Fruit fly (Drosophila melanogaster): ENCODE measurements around the gene CG18558.

The CG18558 gene

DNA sequence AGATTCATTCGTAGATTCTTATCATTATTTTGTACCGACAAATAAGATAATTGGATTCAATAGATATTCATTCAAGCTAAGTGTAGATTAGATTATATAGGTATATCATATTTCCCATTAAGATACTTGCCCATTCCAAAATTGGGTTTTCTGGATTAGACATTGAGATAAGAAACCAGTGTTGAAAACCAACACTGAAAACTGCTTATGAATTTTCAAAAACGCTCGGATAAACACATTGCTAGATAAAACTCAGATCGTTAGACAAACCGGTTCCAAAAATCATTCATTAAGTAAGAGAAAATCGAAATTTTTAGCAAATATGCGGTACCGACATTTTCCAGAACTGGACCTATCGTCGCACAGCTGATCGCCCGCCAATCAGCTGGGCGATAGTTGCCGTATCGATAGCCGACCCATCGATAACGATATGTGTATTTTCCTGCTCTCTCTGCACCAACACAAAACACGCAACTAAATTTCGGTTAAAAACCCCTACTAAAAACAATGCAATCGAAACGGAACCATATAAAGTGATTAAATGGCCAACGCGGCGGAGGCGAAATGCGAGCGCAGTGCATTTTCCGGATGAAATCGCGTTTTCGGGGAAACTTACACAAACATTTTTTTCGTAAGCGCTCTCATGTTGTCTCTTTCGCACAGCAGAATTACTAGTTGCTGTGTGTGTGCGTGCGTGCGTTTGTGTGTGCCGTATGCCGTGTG is 41.4 kb upstream of the CG18558 start, which contains the start of the genes NTPase and lilli (continued):
- TF ChIP-seq salm (tag; optimal IDR thresholded peaks at IDR 0.05) (no peak), CG6791 (GFP tag; IDR thresholded peaks at IDR 0.05; ENCODE audit: partially characterized antibody) (peak; percentile 97), E2f1 (GFP tag; IDR thresholded peaks at IDR 0.05) (peak; percentile 48), lab (GFP tag; optimal IDR thresholded peaks at IDR 0.05) (peak; percentile 54), CoRest (tag; optimal IDR thresholded peaks at IDR 0.05) (peak; percentile 18), Hr78 (GFP tag; optimal IDR thresholded peaks at IDR 0.05) (no peak), CG4360 (GFP tag; IDR thresholded peaks at IDR 0.05) (no peak), gsb-n (tag; optimal IDR thresholded peaks at IDR 0.05) (peak; percentile 6), Poxn (GFP tag; IDR thresholded peaks at IDR 0.05) (no peak), Bteb2 (GFP tag; optimal IDR thresholded peaks at IDR 0.05) (peak; percentile 57), CG17612 (GFP tag; IDR thresholded peaks at IDR 0.05) (no peak), Nf-YB (GFP tag; optimal IDR thresholded peaks at IDR 0.05) (no peak), CG13624 (GFP tag; optimal IDR thresholded peaks at IDR 0.05) (peak; percentile 75), tup (GFP tag; optimal IDR thresholded peaks at IDR 0.05) (peak; percentile 61), Kr (GFP tag; optimal IDR thresholded peaks at IDR 0.05) (no peak), CG12769 (tag; optimal IDR thresholded peaks at IDR 0.05) (no peak), pros (GFP tag; optimal IDR thresholded peaks at IDR 0.05) (no peak)

DNA sequence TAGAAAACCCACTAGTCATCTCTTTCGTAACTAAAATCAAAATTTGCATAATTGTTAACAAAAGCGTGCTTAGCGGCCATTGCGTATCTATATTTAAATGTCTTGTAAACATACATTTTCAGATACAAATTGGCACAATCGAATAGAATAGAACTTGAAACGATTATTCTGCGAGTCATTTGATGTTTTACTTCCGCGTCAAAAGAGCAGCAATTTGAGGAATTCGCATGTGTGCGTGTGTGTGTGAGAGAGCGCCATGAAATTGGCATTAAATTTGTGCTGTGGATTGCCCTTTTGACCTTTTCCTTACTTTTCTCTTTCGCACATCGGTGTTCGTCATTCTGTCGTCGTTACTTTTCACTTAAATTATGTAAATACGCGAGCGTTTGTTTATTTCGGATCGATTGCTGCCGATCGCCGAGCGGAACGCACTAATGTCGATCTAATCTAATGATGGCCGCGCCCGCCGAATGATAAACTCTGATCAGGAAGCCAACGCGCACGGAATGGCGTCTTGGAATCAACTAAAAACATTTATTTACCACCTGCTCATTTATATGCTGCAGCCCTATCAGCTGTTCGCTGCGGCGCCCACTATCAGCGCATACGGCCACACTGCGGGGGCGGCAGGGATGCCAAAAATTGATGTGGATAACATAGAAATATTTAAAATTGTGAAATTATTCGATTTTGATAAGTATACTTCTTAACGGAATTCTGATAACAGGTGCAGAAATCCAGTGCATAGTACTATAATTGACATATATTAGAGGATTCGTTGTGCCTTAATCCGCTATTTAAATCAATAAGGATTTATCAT is 40.6 kb upstream of the CG18558 start:
- TF ChIP-seq Nf-YA (GFP tag; IDR thresholded peaks at IDR 0.05) (0 out of 2 replicates have a peak, but pooled peaks have one; percentile 21), CG3163 (GFP tag; optimal IDR thresholded peaks at IDR 0.05) (peak; percentile 8), Sry-β (GFP tag; optimal IDR thresholded peaks at IDR 0.05) (peak; percentile 61), CG13123 (GFP tag; optimal IDR thresholded peaks at IDR 0.05) (no peak), sug (tag; optimal IDR thresholded peaks at IDR 0.05) (peak; percentile 74), TFAM (GFP tag; optimal IDR thresholded peaks at IDR 0.05) (no peak), PHDP (tag; optimal IDR thresholded peaks at IDR 0.05) (peak; percentile 33), Gug (GFP tag; IDR thresholded peaks at IDR 0.05) (peak; percentile 54; the same call in 2 of the 4 replicates), corto (GFP tag; optimal IDR thresholded peaks at IDR 0.05) (no peak), kah (GFP tag; optimal IDR thresholded peaks at IDR 0.05) (peak; percentile 98), unpg (GFP tag; optimal IDR thresholded peaks at IDR 0.05) (no peak), CG16813 (GFP tag; IDR thresholded peaks at IDR 0.05; ENCODE audit: partially characterized antibody) (peak; percentile 18; the same call in 2 of the 3 replicates), pros (GFP tag; optimal IDR thresholded peaks at IDR 0.05) (peak; percentile 21), salm (tag; optimal IDR thresholded peaks at IDR 0.05) (no peak), CG11696 (GFP tag; IDR thresholded peaks at IDR 0.05) (no peak), CG1529 (GFP tag; optimal IDR thresholded peaks at IDR 0.05) (no peak), CG11695 (GFP tag; IDR thresholded peaks at IDR 0.05) (no peak), CG10543 (GFP tag; optimal IDR thresholded peaks at IDR 0.05) (peak; percentile 80), CG4424 (GFP tag; optimal IDR thresholded peaks at IDR 0.05) (no peak), oc (tag; optimal IDR thresholded peaks at IDR 0.05) (peak; percentile 66), ATbp (GFP tag; optimal IDR thresholded peaks at IDR 0.05) (peak; percentile 14), ftz-f1 (GFP tag; optimal IDR thresholded peaks at IDR 0.05) (peak; percentile 52), Vsx1 (GFP tag; optimal IDR thresholded peaks at IDR 0.05) (no peak), ERR (GFP tag; optimal IDR thresholded peaks at IDR 0.05) (no peak), sisA (GFP tag; IDR thresholded peaks at IDR 0.05) (no peak; the same call in 1 of the 2 replicates), gsb-n (tag; optimal IDR thresholded peaks at IDR 0.05) (no peak), caup (GFP tag; optimal IDR thresholded peaks at IDR 0.05; ENCODE audit: severe bottlenecking) (peak; percentile 68), Awh (GFP tag; IDR thresholded peaks at IDR 0.05) (peak; percentile 35; the same call in 1 of the 2 replicates), crp (GFP tag; optimal IDR thresholded peaks at IDR 0.05) (peak; percentile 91 to 99), Mes4 (GFP tag; optimal IDR thresholded peaks at IDR 0.05) (peak; percentile 45), ap (GFP tag; IDR thresholded peaks at IDR 0.05) (no peak)
